Fruit fly (Drosophila melanogaster) whole organism, wandering third instar larva: Measurements from ENCODE around the gene CG15747.

ENCODE experiments used
- Abd-B ChIP-seq: fragments of >200 bp; optimal IDR thresholded peaks from 2 replicates; lab custom pipeline; 2017; ENCODE audit warnings: missing biosample characterization, missing genetic modification characterization
- CG32264 ChIP-seq: fragments of 200-800 bp; sonication (Bioruptor generic); optimal IDR thresholded peaks from 2 replicates; lab custom pipeline; 2016; ENCODE audit warnings: missing biosample characterization, missing genetic modification characterization
- CG9705 ChIP-seq: fragments of 200-800 bp; sonication (Bioruptor generic); optimal IDR thresholded peaks from 2 replicates; lab custom pipeline; 2018; ENCODE audit warnings: missing biosample characterization, mild to moderate bottlenecking, missing genetic modification characterization
- CrebA ChIP-seq: fragments of 200-800 bp; sonication (Bioruptor generic); optimal IDR thresholded peaks from 2 replicates; lab custom pipeline; 2016; ENCODE audit warnings: missing biosample characterization, mild to moderate bottlenecking, missing genetic modification characterization, borderline replicate concordance
- Dfd ChIP-seq: fragments of >200 bp; optimal IDR thresholded peaks from 2 replicates; lab custom pipeline; 2017; ENCODE audit warnings: missing biosample characterization, missing genetic modification characterization
- Dif ChIP-seq: fragments of 200-275, 200-300 bp; sonication (Bioruptor generic); optimal IDR thresholded peaks from 2 replicates; lab custom pipeline; 2018; ENCODE audit warnings: missing biosample characterization, missing genetic modification characterization; ENCODE audit not compliant: partially characterized antibody
- GATAd ChIP-seq: sonication (Bioruptor generic); optimal IDR thresholded peaks from 2 replicates; lab custom pipeline; 2016; ENCODE audit warnings: missing biosample characterization, missing genetic modification characterization
- HLH106 ChIP-seq: fragments of 200-800 bp; optimal IDR thresholded peaks from 3 replicates; lab custom pipeline; 2019; ENCODE audit warnings: missing biosample characterization, mild to moderate bottlenecking, missing genetic modification characterization, moderate library complexity
- Hnf4 ChIP-seq: fragments of 200-800 bp; sonication (Bioruptor generic); optimal IDR thresholded peaks from 2 replicates; lab custom pipeline; 2016; ENCODE audit warnings: missing biosample characterization, mild to moderate bottlenecking, missing genetic modification characterization
- Hr78 ChIP-seq: fragments of >200 bp; optimal IDR thresholded peaks from 2 replicates; lab custom pipeline; 2017; ENCODE audit warnings: missing biosample characterization, missing genetic modification characterization
- Hr83 ChIP-seq: fragments of 200-300 bp; sonication (Bioruptor generic); optimal IDR thresholded peaks from 2 replicates; lab custom pipeline; 2016; ENCODE audit warnings: missing biosample characterization, mild to moderate bottlenecking, missing genetic modification characterization, moderate library complexity; ENCODE audit not compliant: poor library complexity, severe bottlenecking
- Jra ChIP-seq: sonication (Bioruptor generic); optimal IDR thresholded peaks from 2 replicates; lab custom pipeline; 2016; ENCODE audit warnings: missing biosample characterization, missing genetic modification characterization
- Mio ChIP-seq: sonication (Bioruptor generic); optimal IDR thresholded peaks from 2 replicates; lab custom pipeline; 2016; ENCODE audit warnings: missing biosample characterization, missing genetic modification characterization
- Myc ChIP-seq: fragments of >200 bp; optimal IDR thresholded peaks from 2 replicates; lab custom pipeline; 2017
- N ChIP-seq: fragments of >200 bp; optimal IDR thresholded peaks from 2 replicates; lab custom pipeline; 2018; ENCODE audit warnings: missing biosample characterization, missing external identifiers, missing genetic modification characterization
- OdsH ChIP-seq: fragments of 200-800 bp; sonication (Bioruptor generic); optimal IDR thresholded peaks from 2 replicates; lab custom pipeline; 2016; ENCODE audit warnings: missing biosample characterization, mild to moderate bottlenecking, missing genetic modification characterization
- Rel ChIP-seq, 2 experiments: fragments of 200-800 bp; sonication (Bioruptor generic) in 1 of 2; optimal IDR thresholded peaks; 2 replicates in 1 of 2; 3 replicates in 1 of 2; lab custom pipeline; 2016 to 2019; ENCODE audit warnings: mild to moderate bottlenecking in 2 of 2, missing biosample characterization in 2 of 2, missing genetic modification characterization in 2 of 2, moderate library complexity in 1 of 2
- Sp1 ChIP-seq: fragments of 200-800 bp; sonication (Bioruptor generic); optimal IDR thresholded peaks from 3 replicates; lab custom pipeline; 2019; ENCODE audit warnings: missing biosample characterization, mild to moderate bottlenecking, missing genetic modification characterization, moderate library complexity
- Vsx2 ChIP-seq: fragments of 200-300, 225-300 bp; sonication (Bioruptor generic); optimal IDR thresholded peaks from 2 replicates; lab custom pipeline; 2018; ENCODE audit warnings: missing biosample characterization, missing genetic modification characterization; ENCODE audit not compliant: partially characterized antibody
- br ChIP-seq: fragments of 200-800 bp; sonication (Bioruptor generic); optimal IDR thresholded peaks from 2 replicates; lab custom pipeline; 2016; ENCODE audit warnings: missing biosample characterization, missing genetic modification characterization
- brk ChIP-seq: fragments of 200-800 bp; sonication (Bioruptor generic); optimal IDR thresholded peaks from 2 replicates; lab custom pipeline; 2016; ENCODE audit warnings: missing biosample characterization, mild to moderate bottlenecking, missing genetic modification characterization
- dl ChIP-seq, 2 experiments: fragments of 175-275, 200-275 bp in 1 of 2; fragments of 200-275 bp in 1 of 2; sonication (Bioruptor generic); optimal IDR thresholded peaks; lab custom pipeline; 2018; ENCODE audit warnings: mild to moderate bottlenecking in 2 of 2, missing biosample characterization in 2 of 2, missing genetic modification characterization in 2 of 2, moderate library complexity in 2 of 2; ENCODE audit not compliant: partially characterized antibody in 2 of 2, insufficient read depth in 1 of 2
- dmrt93B ChIP-seq: fragments of 200-800 bp; sonication (Bioruptor generic); optimal IDR thresholded peaks from 2 replicates; lab custom pipeline; 2018; ENCODE audit warnings: missing biosample characterization, mild to moderate bottlenecking, missing genetic modification characterization
- dsf ChIP-seq: sonication (Bioruptor generic); optimal IDR thresholded peaks from 2 replicates; lab custom pipeline; 2016; ENCODE audit warnings: missing biosample characterization, missing genetic modification characterization, borderline replicate concordance
- ey ChIP-seq: fragments of 200-800 bp; sonication (Bioruptor generic); optimal IDR thresholded peaks from 2 replicates; lab custom pipeline; 2016; ENCODE audit warnings: missing biosample characterization, missing genetic modification characterization
- foxo ChIP-seq, 2 experiments: fragments of 200-800 bp; sonication (Bioruptor generic); optimal IDR thresholded peaks; 2 replicates in 1 of 2; 3 replicates in 1 of 2; lab custom pipeline; 2016 to 2017; ENCODE audit warnings: missing biosample characterization in 2 of 2, missing genetic modification characterization in 2 of 2
- fru ChIP-seq: fragments of 200-800 bp; sonication (Bioruptor generic); optimal IDR thresholded peaks from 3 replicates; lab custom pipeline; 2016; ENCODE audit warnings: missing biosample characterization, mild to moderate bottlenecking, missing genetic modification characterization
- h ChIP-seq: fragments of 200-800 bp; sonication (Bioruptor generic); optimal IDR thresholded peaks from 3 replicates; lab custom pipeline; 2016; ENCODE audit warnings: missing biosample characterization, mild to moderate bottlenecking, missing genetic modification characterization
- jim ChIP-seq: fragments of 175-275, 200-325 bp; sonication (Bioruptor generic); optimal IDR thresholded peaks from 2 replicates; lab custom pipeline; 2016; ENCODE audit warnings: missing biosample characterization, mild to moderate bottlenecking, missing genetic modification characterization
- lola ChIP-seq: fragments of >200 bp; optimal IDR thresholded peaks from 2 replicates; lab custom pipeline; 2017; ENCODE audit warnings: missing biosample characterization, missing genetic modification characterization
- pan ChIP-seq: fragments of >200 bp; optimal IDR thresholded peaks from 2 replicates; lab custom pipeline; 2017
- psq ChIP-seq: fragments of 200-800 bp; sonication (Bioruptor generic); optimal IDR thresholded peaks from 3 replicates; lab custom pipeline; 2017; ENCODE audit warnings: missing biosample characterization, mild to moderate bottlenecking, missing genetic modification characterization, moderate library complexity
- rgr ChIP-seq: fragments of 200-800 bp; sonication (Bioruptor generic); optimal IDR thresholded peaks from 3 replicates; lab custom pipeline; 2016; ENCODE audit warnings: missing biosample characterization, mild to moderate bottlenecking, missing genetic modification characterization
- sage ChIP-seq: fragments of 200-800 bp; sonication (Bioruptor generic); optimal IDR thresholded peaks from 2 replicates; lab custom pipeline; 2016; ENCODE audit warnings: missing biosample characterization, mild to moderate bottlenecking, missing genetic modification characterization
- sv ChIP-seq: fragments of 200-800 bp; sonication (Bioruptor generic); optimal IDR thresholded peaks from 3 replicates; lab custom pipeline; 2016; ENCODE audit warnings: missing biosample characterization, missing genetic modification characterization
- tai ChIP-seq: sonication (Bioruptor generic); optimal IDR thresholded peaks from 2 replicates; lab custom pipeline; 2016; ENCODE audit warnings: missing biosample characterization, missing genetic modification characterization
- usp ChIP-seq: fragments of >200 bp; optimal IDR thresholded peaks from 2 replicates; lab custom pipeline; 2017; ENCODE audit warnings: missing biosample characterization, missing genetic modification characterization
- woc ChIP-seq: sonication (Bioruptor generic); optimal IDR thresholded peaks from 2 replicates; lab custom pipeline; 2016; ENCODE audit warnings: missing biosample characterization, mild to moderate bottlenecking, missing genetic modification characterization

Gene CG15747

DNA sequence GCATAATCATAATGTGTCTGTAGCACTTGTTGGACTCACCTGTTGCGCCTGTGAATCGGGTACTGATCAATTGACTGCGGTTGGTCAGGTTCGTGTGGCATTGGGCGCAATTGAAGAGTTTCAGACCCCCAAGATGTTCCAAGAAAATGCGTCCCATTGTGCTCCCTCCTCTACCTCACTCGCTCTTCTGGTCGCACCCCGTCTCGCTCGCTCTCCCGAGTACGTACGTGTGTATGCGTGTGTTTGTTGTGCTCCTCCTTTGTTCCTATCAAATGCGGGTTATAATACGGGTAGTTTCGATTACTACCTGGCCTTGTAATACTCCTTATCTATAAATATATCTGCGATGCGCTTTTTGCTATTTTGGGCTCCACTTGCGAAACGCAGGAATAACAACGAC is 48.7 kb downstream of the CG15747 start:
- TF ChIP-seq rgr (GFP tag; lab: Kevin White, UChicago) (no peak), Hnf4 (GFP tag; lab: Kevin White, UChicago) (no peak), CG9705 (no peak), Hr83 (GFP tag; lab: Kevin White, UChicago) (no peak), Sp1 (no peak), foxo (GFP tag; optimal IDR thresholded peaks at IDR 0.05; lab: Kevin White, UChicago) (no peak), woc (GFP tag; lab: Kevin White, UChicago) (no peak)

DNA sequence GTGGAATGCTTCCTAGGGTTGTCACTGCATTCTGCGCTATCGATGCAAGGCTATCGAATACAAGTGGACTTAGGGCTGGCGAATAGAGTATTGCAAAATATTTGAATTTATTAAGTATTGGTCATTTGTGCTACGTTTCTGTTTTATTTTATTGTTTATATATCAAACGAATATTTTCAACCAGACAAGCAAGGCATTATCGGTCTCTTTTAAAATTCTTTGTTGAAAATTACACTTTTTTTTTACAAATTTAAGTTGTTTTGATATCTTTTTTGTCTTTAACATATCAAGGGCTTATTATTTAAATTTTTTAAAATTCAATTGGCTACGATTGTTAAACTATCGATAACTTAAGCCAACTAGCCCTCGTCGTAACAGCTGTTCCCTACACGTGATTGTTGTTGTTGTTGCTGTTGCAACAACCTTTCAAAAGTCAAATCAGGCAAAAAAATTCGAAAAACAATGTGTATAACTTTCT is 49.3 kb downstream of the CG15747 start, which contains the start of the genes Ype and CG1662:
Gene Ype (minus strand): TSS at position 45 of the 478 bp plus-strand sequence.
Gene CG1662 (plus strand): TSS at position 191 of the 478 bp plus-strand sequence.
- TF ChIP-seq CG9705: peak; percentile 76
- peak; percentile 80 for TF ChIP-seq tai (GFP tag; lab: Kevin White, UChicago)
- no peak for TF ChIP-seq Dfd (GFP tag; lab: Kevin White, UChicago)
- TF ChIP-seq N: no peak
- TF ChIP-seq ey: peak; percentile 74
- TF ChIP-seq dl (GFP tag; optimal IDR thresholded peaks at IDR 0.05; lab: Kevin White, UChicago; ENCODE audit: insufficient read depth in 1 of 2, partially characterized antibody in 2 of 2): no peak
- no peak for TF ChIP-seq Rel (GFP tag; optimal IDR thresholded peaks at IDR 0.05; lab: Kevin White, UChicago)
- TF ChIP-seq Rel (tag; optimal IDR thresholded peaks at IDR 0.05; lab: Kevin White, UChicago): no peak
- peak; percentile 65 for TF ChIP-seq Jra (GFP tag; lab: Kevin White, UChicago)
- TF ChIP-seq pan (lab: Kevin White, UChicago): no peak
- TF ChIP-seq woc (GFP tag; lab: Kevin White, UChicago): peak; percentile 87
- TF ChIP-seq brk (GFP tag; lab: Kevin White, UChicago): peak; percentile 61
- peak; percentile 3 for TF ChIP-seq jim (GFP tag; lab: Kevin White, UChicago)
- peak; percentile 61 for TF ChIP-seq br (GFP tag; lab: Kevin White, UChicago)
- TF ChIP-seq Myc (lab: Kevin White, UChicago): peak; percentile 34
- no peak for TF ChIP-seq CrebA (GFP tag; lab: Kevin White, UChicago)
- peak; percentile 84 for TF ChIP-seq Sp1
- TF ChIP-seq dsf (GFP tag; lab: Kevin White, UChicago): peak; percentile 6
- peak; percentile 78 for TF ChIP-seq h (GFP tag; lab: Kevin White, UChicago)
- peak; percentile 28 for TF ChIP-seq GATAd (GFP tag; lab: Kevin White, UChicago)
- TF ChIP-seq Abd-B (GFP tag; lab: Kevin White, UChicago): no peak
- no peak for TF ChIP-seq Dif (GFP tag; lab: Kevin White, UChicago)
- TF ChIP-seq dmrt93B: peak; percentile 77
- TF ChIP-seq OdsH (GFP tag; lab: Kevin White, UChicago): peak; percentile 69
- no peak for TF ChIP-seq CG32264 (GFP tag; lab: Kevin White, UChicago)
- peak; percentile 78 for TF ChIP-seq Hnf4 (GFP tag; lab: Kevin White, UChicago)
- peak in 1 of 2 experiments; percentile 84 for TF ChIP-seq foxo (GFP tag; optimal IDR thresholded peaks at IDR 0.05; lab: Kevin White, UChicago)
- no peak for TF ChIP-seq lola (GFP tag; lab: Kevin White, UChicago)
- TF ChIP-seq Vsx2 (GFP tag; lab: Kevin White, UChicago): no peak
- no peak for TF ChIP-seq Mio (GFP tag; lab: Kevin White, UChicago)
- no peak for TF ChIP-seq Hr78 (GFP tag; lab: Kevin White, UChicago)
- TF ChIP-seq rgr (GFP tag; lab: Kevin White, UChicago): peak; percentile 73
- TF ChIP-seq psq (GFP tag; lab: Kevin White, UChicago): peak; percentile 62
- no peak for TF ChIP-seq usp (GFP tag; lab: Kevin White, UChicago)
- no peak for TF ChIP-seq Hr83 (GFP tag; lab: Kevin White, UChicago)
- peak; percentile 76 for TF ChIP-seq fru
- TF ChIP-seq HLH106 (tag; lab: Kevin White, UChicago): peak; percentile 86
- TF ChIP-seq sage (GFP tag; lab: Kevin White, UChicago): peak; percentile 1
- peak; percentile 74 for TF ChIP-seq sv
